Fruit fly (Drosophila melanogaster) whole organism, prepupa: ENCODE data around the gene CG6106.
A peak's percentile ranks its signal among the peaks of the same experiment; 100 is the strongest.

Source experiments
- Blimp-1 ChIP-seq: fragments of 200-800 bp; sonication (Bioruptor generic); optimal IDR thresholded peaks from 3 replicates; lab custom pipeline; 2017; ENCODE audit warnings: missing biosample characterization, missing genetic modification characterization, mild to moderate bottlenecking, moderate library complexity, missing genetic modification reagents
- CG11762 ChIP-seq: fragments of 200-800 bp; sonication (Bioruptor generic); optimal IDR thresholded peaks from 3 replicates; lab custom pipeline; 2016; ENCODE audit warnings: missing biosample characterization, missing genetic modification characterization; ENCODE audit not compliant: insufficient read depth
- CG11902 ChIP-seq: fragments of 200-800 bp; sonication (Bioruptor generic); optimal IDR thresholded peaks from 3 replicates; lab custom pipeline; 2016; ENCODE audit warnings: missing biosample characterization, missing genetic modification characterization
- CG31627 ChIP-seq: fragments of 200-800 bp; sonication (Bioruptor generic); optimal IDR thresholded peaks from 3 replicates; lab custom pipeline; 2016; ENCODE audit warnings: missing biosample characterization, missing genetic modification characterization
- CG32006 ChIP-seq: fragments of 200-800 bp; sonication (Bioruptor generic); optimal IDR thresholded peaks from 3 replicates; lab custom pipeline; 2017; ENCODE audit warnings: missing biosample characterization, mild to moderate bottlenecking, missing genetic modification characterization
- CG34406 ChIP-seq: fragments of 200-800 bp; sonication (Bioruptor generic); optimal IDR thresholded peaks from 3 replicates; lab custom pipeline; 2016; ENCODE audit warnings: missing biosample characterization, missing genetic modification characterization
- CG3919 ChIP-seq: fragments of 200-800 bp; sonication (Bioruptor generic); optimal IDR thresholded peaks from 3 replicates; lab custom pipeline; 2016; ENCODE audit warnings: missing biosample characterization, missing genetic modification characterization
- CG6163 ChIP-seq: fragments of 200-800 bp; sonication (Bioruptor generic); IDR thresholded peaks from 3 replicates; pipeline ENCODE4 v1.3.6; 2022; ENCODE audit warnings: missing biosample characterization, missing genetic modification characterization
- CG6808 ChIP-seq: fragments of 200-800 bp; sonication (Bioruptor generic); optimal IDR thresholded peaks from 3 replicates; lab custom pipeline; 2017; ENCODE audit warnings: missing biosample characterization, missing genetic modification characterization, mild to moderate bottlenecking, moderate library complexity, missing genetic modification reagents
- CG6854 ChIP-seq: fragments of 200-800 bp; sonication (Bioruptor generic); optimal IDR thresholded peaks from 2 replicates; lab custom pipeline; 2017; ENCODE audit warnings: missing biosample characterization, mild to moderate bottlenecking, missing genetic modification characterization
- CG8319 ChIP-seq: fragments of 200-800 bp; sonication (Bioruptor generic); optimal IDR thresholded peaks from 3 replicates; lab custom pipeline; 2016; ENCODE audit warnings: missing biosample characterization, missing genetic modification characterization
- CG8632 ChIP-seq: fragments of 200-800 bp; sonication (Bioruptor generic); optimal IDR thresholded peaks from 3 replicates; lab custom pipeline; 2016; ENCODE audit warnings: missing biosample characterization, missing genetic modification characterization
- CG9139 ChIP-seq: fragments of 200-800 bp; sonication (Bioruptor generic); optimal IDR thresholded peaks from 3 replicates; lab custom pipeline; 2017; ENCODE audit warnings: missing biosample characterization, mild to moderate bottlenecking, missing genetic modification characterization
- Eip75B ChIP-seq: fragments of 200-800 bp; sonication (Bioruptor generic); optimal IDR thresholded peaks from 3 replicates; lab custom pipeline; 2016; ENCODE audit warnings: missing biosample characterization, missing genetic modification characterization
- Eip78C ChIP-seq: fragments of 200-800 bp; sonication (Bioruptor generic); peaks from one replicate; lab custom pipeline; 2016; ENCODE audit warnings: missing biosample characterization, missing genetic modification characterization
- Ets96B ChIP-seq: fragments of 200-800 bp; optimal IDR thresholded peaks from 2 replicates; lab custom pipeline; 2019; ENCODE audit warnings: missing biosample characterization, mild to moderate bottlenecking, missing genetic modification characterization, moderate library complexity
- OdsH ChIP-seq: fragments of 200-800 bp; sonication (Bioruptor generic); optimal IDR thresholded peaks from 3 replicates; lab custom pipeline; 2016; ENCODE audit warnings: missing biosample characterization, missing genetic modification characterization
- Sox102F ChIP-seq: fragments of 200-800 bp; sonication (Bioruptor generic); optimal IDR thresholded peaks from 2 replicates; lab custom pipeline; 2016; ENCODE audit warnings: missing biosample characterization, mild to moderate bottlenecking, missing genetic modification characterization
- Sox14 ChIP-seq: fragments of 200-800 bp; sonication (Bioruptor generic); optimal IDR thresholded peaks from 3 replicates; lab custom pipeline; 2016; ENCODE audit warnings: missing biosample characterization, missing genetic modification characterization
- acj6 ChIP-seq: fragments of 200-800 bp; sonication (Bioruptor generic); optimal IDR thresholded peaks from 3 replicates; lab custom pipeline; 2016; ENCODE audit warnings: missing biosample characterization, missing genetic modification characterization
- cyc ChIP-seq: fragments of 200-800 bp; sonication (Bioruptor generic); optimal IDR thresholded peaks from 3 replicates; lab custom pipeline; 2016; ENCODE audit warnings: missing biosample characterization, missing genetic modification characterization
- dac ChIP-seq: fragments of 200-800 bp; sonication (Bioruptor generic); optimal IDR thresholded peaks from 2 replicates; lab custom pipeline; 2017; ENCODE audit warnings: missing biosample characterization, mild to moderate bottlenecking, missing genetic modification characterization
- dsx ChIP-seq: fragments of 200-800 bp; optimal IDR thresholded peaks from 3 replicates; lab custom pipeline; 2019; ENCODE audit warnings: missing biosample characterization, mild to moderate bottlenecking, missing genetic modification characterization, moderate library complexity; ENCODE audit not compliant: poor library complexity, severe bottlenecking
- eg ChIP-seq: fragments of 200-800 bp; sonication (Bioruptor generic); IDR thresholded peaks from 3 replicates; pipeline ENCODE4 v1.3.6; 2022; ENCODE audit warnings: missing biosample characterization, missing genetic modification characterization
- fkh ChIP-seq: fragments of 200-800 bp; sonication (Bioruptor generic); optimal IDR thresholded peaks from 3 replicates; lab custom pipeline; 2017; ENCODE audit warnings: missing biosample characterization, mild to moderate bottlenecking, missing genetic modification characterization, moderate library complexity
- lz ChIP-seq: fragments of 200-800 bp; sonication (Bioruptor generic); optimal IDR thresholded peaks from 3 replicates; lab custom pipeline; 2016; ENCODE audit warnings: missing biosample characterization, missing genetic modification characterization
- pdm3 ChIP-seq: fragments of 200-800 bp; sonication (Bioruptor generic); optimal IDR thresholded peaks from 3 replicates; lab custom pipeline; 2016; ENCODE audit warnings: missing biosample characterization, missing genetic modification characterization
- salr ChIP-seq, 2 experiments: fragments of 200-800 bp; sonication (Bioruptor generic); optimal IDR thresholded peaks; 3 replicates each; lab custom pipeline; 2016 to 2018; ENCODE audit warnings: missing biosample characterization in 2 of 2, missing genetic modification characterization in 2 of 2, mild to moderate bottlenecking in 1 of 2
- spab ChIP-seq: fragments of 200-800 bp; sonication (Bioruptor generic); optimal IDR thresholded peaks from 2 replicates; lab custom pipeline; 2017; ENCODE audit warnings: missing biosample characterization, mild to moderate bottlenecking, missing genetic modification characterization, missing genetic modification reagents
- ss ChIP-seq, 2 experiments: fragments of 200-800 bp; sonication (Bioruptor generic); optimal IDR thresholded peaks; 2 replicates in 1 of 2; 3 replicates in 1 of 2; lab custom pipeline; 2017 to 2018; ENCODE audit warnings: mild to moderate bottlenecking in 2 of 2, missing biosample characterization in 2 of 2, missing genetic modification characterization in 2 of 2, moderate library complexity in 1 of 2
- svp ChIP-seq: fragments of 200-800 bp; sonication (Bioruptor generic); peaks from one replicate; lab custom pipeline; 2016; ENCODE audit warnings: missing biosample characterization, missing genetic modification characterization
- topi ChIP-seq: fragments of 200-800 bp; sonication (Bioruptor generic); optimal IDR thresholded peaks from 3 replicates; lab custom pipeline; 2016; ENCODE audit warnings: missing biosample characterization, missing genetic modification characterization

Gene CG6106

DNA sequence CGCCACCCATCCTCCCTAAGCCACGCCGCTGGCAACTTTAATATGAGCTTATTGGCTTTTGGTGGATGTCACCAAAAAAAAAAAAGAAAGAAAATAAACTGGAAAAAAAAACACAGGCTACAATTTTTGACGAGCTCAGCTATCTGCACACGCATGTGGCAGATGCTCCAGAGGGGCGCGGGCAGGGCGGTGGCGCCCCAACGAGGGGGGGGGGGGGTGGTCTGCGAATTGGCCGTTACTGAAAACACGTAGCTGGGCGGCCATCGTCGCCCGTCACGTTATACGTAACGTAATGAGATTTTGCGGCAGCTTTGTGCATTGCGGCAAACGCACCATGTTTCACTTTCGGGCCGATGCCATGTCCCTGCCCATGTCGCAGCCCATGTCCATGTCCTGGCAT lies 8.1 kb upstream of the CG6106 start:
- no peak for TF ChIP-seq lz (GFP tag; lab: Kevin White, UChicago)
- no peak for TF ChIP-seq CG6163 (GFP tag; lab: Robert Waterston, UW)
- TF ChIP-seq spab (GFP tag; lab: Kevin White, UChicago): no peak
- TF ChIP-seq salr (GFP tag; optimal IDR thresholded peaks at IDR 0.05; lab: Kevin White, UChicago): no peak

DNA sequence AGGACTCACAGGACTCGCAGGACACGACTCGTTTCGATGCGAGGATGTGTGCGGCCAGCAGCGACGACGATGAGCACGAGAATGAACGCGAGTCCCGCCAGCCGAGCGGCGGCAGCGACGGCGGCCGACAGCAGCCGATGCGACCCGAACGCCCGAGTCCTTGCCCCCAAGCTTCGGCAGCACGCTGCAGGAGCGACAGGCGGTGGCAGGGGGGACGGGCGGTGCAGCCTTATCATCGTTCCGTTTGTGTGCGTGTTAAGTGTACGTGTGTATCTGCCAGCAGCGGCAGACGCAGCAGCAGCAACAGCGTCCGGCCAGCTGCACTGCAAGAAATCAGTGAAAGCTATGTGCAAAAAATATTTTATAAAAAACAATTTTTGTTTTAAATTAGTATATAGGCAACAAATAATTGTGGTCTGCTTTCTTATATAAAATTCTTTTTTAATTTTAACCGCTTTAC lies 2.5 kb upstream of the CG6106 start, which contains the start of gene kairos:
Gene kairos (minus strand): TSS at position 51 of the 460 bp plus-strand sequence.
- TF ChIP-seq fkh (GFP tag; lab: Kevin White, UChicago) (no peak), eg (GFP tag; lab: Robert Waterston, UW) (peak; percentile 12; the same call in 1 of the 3 replicates), CG6163 (GFP tag; lab: Robert Waterston, UW) (0 out of 3 replicates have a peak, but pooled peaks have one; percentile 12), Eip78C (GFP tag; lab: Kevin White, UChicago) (peak; percentile 59)
- TF ChIP-seq, all 60 proteins: peak for 3

DNA sequence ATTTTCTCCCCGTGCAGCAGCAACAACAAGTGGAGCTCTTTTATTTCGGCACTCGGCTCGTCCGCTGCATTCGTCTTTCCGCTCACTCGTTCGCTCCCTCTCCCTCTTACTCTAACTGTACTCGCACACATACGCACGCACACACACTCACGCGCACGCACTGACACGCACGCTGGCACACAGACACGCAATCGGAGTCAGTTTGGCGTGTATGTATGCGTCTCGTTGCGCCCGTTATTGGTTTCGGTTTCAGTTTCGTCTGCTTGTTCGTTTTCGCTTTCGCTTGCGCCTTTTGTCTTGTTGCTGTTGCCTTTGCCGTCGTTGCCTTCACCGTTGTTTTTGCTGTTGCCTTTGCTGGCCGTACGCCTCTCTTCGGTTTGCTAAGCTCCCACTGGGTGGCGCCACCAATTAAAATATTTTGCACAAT lies 912 bp upstream of the CG6106 start:
- TF ChIP-seq svp (GFP tag; lab: Kevin White, UChicago) (peak; percentile 64), CG8319 (GFP tag; lab: Kevin White, UChicago) (no peak), CG6163 (GFP tag; lab: Robert Waterston, UW) (0 out of 3 replicates have a peak, but pooled peaks have one; percentile 43), CG6808 (GFP tag; lab: Kevin White, UChicago) (no peak), Sox102F (peak; percentile 7), pdm3 (GFP tag; lab: Kevin White, UChicago) (no peak), topi (peak; percentile 37), CG6854 (GFP tag; lab: Kevin White, UChicago) (peak; percentile 41), Sox14 (peak; percentile 8), OdsH (GFP tag; lab: Kevin White, UChicago) (no peak), lz (GFP tag; lab: Kevin White, UChicago) (no peak), CG32006 (GFP tag; lab: Kevin White, UChicago) (no peak), dac (peak; percentile 17), cyc (peak; percentile 18), CG8632 (no peak), CG9139 (GFP tag; lab: Kevin White, UChicago) (no peak), Eip78C (GFP tag; lab: Kevin White, UChicago) (peak; percentile 56), Blimp-1 (GFP tag; lab: Kevin White, UChicago) (peak; percentile 95), ss (GFP tag; optimal IDR thresholded peaks at IDR 0.05; lab: Kevin White, UChicago) (peak; percentile 11 to 20), CG31627 (GFP tag; lab: Kevin White, UChicago) (no peak)

DNA sequence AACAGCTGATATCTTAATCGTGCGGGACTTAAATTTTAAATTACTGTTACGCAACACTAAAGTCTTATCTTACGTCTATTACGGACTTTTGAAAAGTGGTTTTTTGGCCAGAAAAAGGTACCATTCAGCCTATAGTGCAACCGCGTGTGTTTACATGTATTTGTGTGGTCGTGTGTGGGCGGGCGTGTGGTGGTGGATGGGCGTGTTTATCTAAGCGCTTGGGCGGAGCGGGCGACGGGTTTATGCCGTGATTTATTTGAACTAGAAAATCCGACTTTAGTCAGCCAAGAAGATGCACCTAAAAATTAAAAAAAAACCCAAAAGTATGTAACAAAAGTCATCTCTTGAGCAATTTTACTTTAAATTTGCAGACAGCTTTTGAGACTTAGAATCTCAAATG lies 4.7 kb downstream of the CG6106 start:
- TF ChIP-seq CG3919 (GFP tag; lab: Kevin White, UChicago): no peak
- peak; percentile 87 for TF ChIP-seq fkh (GFP tag; lab: Kevin White, UChicago)

DNA sequence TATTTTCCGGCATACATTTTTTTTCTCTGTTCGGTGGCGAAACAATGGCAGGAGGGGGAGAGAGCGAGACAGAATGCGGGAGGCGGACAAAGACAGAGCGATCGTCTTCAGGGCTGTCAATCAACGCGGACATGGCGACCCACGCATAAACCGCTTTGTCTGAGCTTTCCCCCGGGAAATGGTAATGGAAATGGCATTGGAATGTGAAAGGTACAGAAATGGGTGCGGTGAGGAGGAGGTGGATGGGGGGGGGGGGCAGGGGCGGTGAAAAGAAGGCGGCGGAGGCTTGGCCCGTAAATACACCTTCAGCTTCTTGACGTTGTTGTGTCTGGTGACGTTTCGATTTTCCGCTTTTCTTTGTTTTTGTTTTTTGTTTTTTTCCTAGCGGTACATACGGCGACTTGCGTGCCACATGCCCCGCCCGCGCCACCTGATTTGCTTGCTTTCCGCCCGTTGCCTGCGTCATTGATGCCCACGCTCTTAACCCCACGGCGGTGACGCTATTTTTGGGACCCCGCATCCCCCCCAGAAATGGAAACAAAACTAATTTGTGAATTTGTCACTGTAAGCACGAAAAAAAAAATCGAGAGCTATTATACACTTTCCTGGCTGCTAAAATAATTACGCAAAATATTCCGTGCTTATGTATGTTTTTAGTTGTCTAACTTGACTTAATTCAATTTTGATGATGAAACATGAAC lies 5.5 kb downstream of the CG6106 start:
- no peak for TF ChIP-seq Sox102F
- no peak for TF ChIP-seq CG6854 (GFP tag; lab: Kevin White, UChicago)
- TF ChIP-seq CG34406 (GFP tag; lab: Kevin White, UChicago): no peak
- TF ChIP-seq Blimp-1 (GFP tag; lab: Kevin White, UChicago): no peak
- no peak for TF ChIP-seq Eip75B (GFP tag; lab: Kevin White, UChicago)
- no peak for TF ChIP-seq CG11762
- no peak for TF ChIP-seq acj6 (GFP tag; lab: Kevin White, UChicago)
- TF ChIP-seq Ets96B: no peak
- TF ChIP-seq CG6163 (GFP tag; lab: Robert Waterston, UW): no peak
- TF ChIP-seq dsx (GFP tag; lab: Kevin White, UChicago): no peak
- TF ChIP-seq CG11902 (GFP tag; lab: Kevin White, UChicago): no peak
- TF ChIP-seq CG32006 (GFP tag; lab: Kevin White, UChicago): no peak
- TF ChIP-seq pdm3 (GFP tag; lab: Kevin White, UChicago): no peak
